Fruit fly (Drosophila melanogaster): ENCODE measurements around the gene btl.

btl gene

dm6 chr3L:14071621-14072020, 4.0 kb upstream of the btl start, which contains the start of gene Pex1 (continued):
- no peak for TF ChIP-seq shn (GFP tag; optimal IDR thresholded peaks at IDR 0.05)
- TF ChIP-seq C15 (GFP tag; IDR thresholded peaks at IDR 0.05): no peak
- no peak; the same call in 1 of the 2 replicates for TF ChIP-seq CG1024 (GFP tag; IDR thresholded peaks at IDR 0.05)
- no peak for TF ChIP-seq Tbp (GFP tag; optimal IDR thresholded peaks at IDR 0.05)
- no peak for TF ChIP-seq CG18619 (GFP tag; optimal IDR thresholded peaks at IDR 0.05)
- no peak for TF ChIP-seq CG31224 (GFP tag; IDR thresholded peaks at IDR 0.05)
- no peak for TF ChIP-seq Atf-2 (GFP tag; optimal IDR thresholded peaks at IDR 0.05)
- TF ChIP-seq pum (GFP tag; optimal IDR thresholded peaks at IDR 0.05): no peak
- TF ChIP-seq wor (GFP tag; IDR thresholded peaks at IDR 0.05): no peak
- peak; percentile 45 for TF ChIP-seq Jarid2 (GFP tag; optimal IDR thresholded peaks at IDR 0.05)
- no peak for TF ChIP-seq dimm (GFP tag; IDR thresholded peaks at IDR 0.05)
- TF ChIP-seq PHDP (tag; optimal IDR thresholded peaks at IDR 0.05): no peak
- no peak; the same call in none of the 2 replicates for TF ChIP-seq CG9932 (GFP tag; IDR thresholded peaks at IDR 0.05)
- TF ChIP-seq emc (GFP tag; optimal IDR thresholded peaks at IDR 0.05): no peak
- peak; percentile 17 for TF ChIP-seq Lhr (GFP tag; optimal IDR thresholded peaks at IDR 0.05)
- TF ChIP-seq Fer2 (tag; optimal IDR thresholded peaks at IDR 0.05): no peak
- no peak; the same call in 2 of the 3 replicates for TF ChIP-seq tgo (GFP tag; IDR thresholded peaks at IDR 0.05)
- peak; percentile 70 for TF ChIP-seq hbn (GFP tag; IDR thresholded peaks at IDR 0.05; ENCODE audit: partially characterized antibody)
- TF ChIP-seq CG13287 (GFP tag; IDR thresholded peaks at IDR 0.05; ENCODE audit: partially characterized antibody): peak; percentile 90
- no peak for TF ChIP-seq CG11723 (GFP tag; optimal IDR thresholded peaks at IDR 0.05)
- no peak for TF ChIP-seq Xbp1 (GFP tag; optimal IDR thresholded peaks at IDR 0.05)
- TF ChIP-seq ATbp (GFP tag; optimal IDR thresholded peaks at IDR 0.05): no peak
- no peak for TF ChIP-seq Bteb2 (GFP tag; optimal IDR thresholded peaks at IDR 0.05)
- no peak for TF ChIP-seq odd (GFP tag; optimal IDR thresholded peaks at IDR 0.05)
- no peak for TF ChIP-seq esg (GFP tag; conservative IDR thresholded peaks at IDR 0.05)
- TF ChIP-seq CG13624 (GFP tag; optimal IDR thresholded peaks at IDR 0.05): no peak
- TF ChIP-seq CG7357 (GFP tag; IDR thresholded peaks at IDR 0.05): no peak
- TF ChIP-seq Mad (GFP tag; optimal IDR thresholded peaks at IDR 0.05): no peak
- no peak for TF ChIP-seq Dfd (GFP tag; optimal IDR thresholded peaks at IDR 0.05)
- no peak for TF ChIP-seq pan (optimal IDR thresholded peaks at IDR 0.05)
- peak in 1 of 2 experiments; percentile 27 for TF ChIP-seq pan (GFP tag; optimal IDR thresholded peaks at IDR 0.05 in 1 of 2, IDR thresholded peaks at IDR 0.05 in 1 of 2)
- no peak for TF ChIP-seq jigr1 (GFP tag; IDR thresholded peaks at IDR 0.05)
- no peak for TF ChIP-seq Mrtf (GFP tag; IDR thresholded peaks at IDR 0.05)
- no peak for TF ChIP-seq prd (optimal IDR thresholded peaks at IDR 0.05)
- 0 out of 3 replicates have a peak, but pooled peaks have one; percentile 18 for TF ChIP-seq prd (GFP tag; IDR thresholded peaks at IDR 0.05)
- no peak for TF ChIP-seq disco-r (GFP tag; optimal IDR thresholded peaks at IDR 0.05)
- peak; percentile 12 for TF ChIP-seq CG10979 (tag; optimal IDR thresholded peaks at IDR 0.05)
- peak; percentile 89 for TF ChIP-seq amos (GFP tag; IDR thresholded peaks at IDR 0.05; ENCODE audit: partially characterized antibody)
- peak; percentile 86 for TF ChIP-seq unc-4 (GFP tag; IDR thresholded peaks at IDR 0.05; ENCODE audit: partially characterized antibody)
- no peak for TF ChIP-seq Side (GFP tag; optimal IDR thresholded peaks at IDR 0.05)
- TF ChIP-seq crol (GFP tag; IDR thresholded peaks at IDR 0.05): no peak
- TF ChIP-seq sr (GFP tag; IDR thresholded peaks at IDR 0.05): no peak
- TF ChIP-seq CrebB (tag; optimal IDR thresholded peaks at IDR 0.05): no peak
- peak; percentile 61 for TF ChIP-seq Dp (GFP tag; optimal IDR thresholded peaks at IDR 0.05)
- TF ChIP-seq Fer1 (GFP tag; optimal IDR thresholded peaks at IDR 0.05): no peak
